Worm (Caenorhabditis elegans) whole organism, late embryonic: ENCODE measurements around the gene pqn-53.

Source experiments
- C08G9.2 ChIP-seq: sonication (generic microtip); optimal IDR thresholded peaks from 2 replicates; lab custom pipeline; 2016; ENCODE audit warnings: mild to moderate bottlenecking, missing genetic modification characterization, moderate library complexity, missing compliant biosample characterization
- K09A11.1 ChIP-seq: sonication (generic microtip); optimal IDR thresholded peaks from 2 replicates; lab custom pipeline; 2017; ENCODE audit warnings: antibody characterized with exemption, mild to moderate bottlenecking, missing genetic modification characterization, missing compliant biosample characterization; ENCODE audit not compliant: insufficient read depth
- T23F11.4 ChIP-seq: fragments of 200-800 bp; sonication (Bioruptor generic); optimal IDR thresholded peaks from 2 replicates; lab custom pipeline; 2018; ENCODE audit warnings: mild to moderate bottlenecking, missing genetic modification characterization, missing compliant biosample characterization
- Y22D7AL.16 ChIP-seq: sonication (generic microtip); optimal IDR thresholded peaks from 2 replicates; lab custom pipeline; 2016; ENCODE audit warnings: missing genetic modification characterization, missing compliant biosample characterization
- ahr-1 ChIP-seq: sonication (generic microtip); optimal IDR thresholded peaks from 2 replicates; lab custom pipeline; 2016; ENCODE audit warnings: missing genetic modification characterization, missing compliant biosample characterization
- ama-1 ChIP-seq: fragments of 150-350 bp; optimal IDR thresholded peaks from 2 replicates; lab custom pipeline; 2014
- ceh-14 ChIP-seq: sonication (generic microtip); optimal IDR thresholded peaks from 2 replicates; lab custom pipeline; 2016; ENCODE audit warnings: missing genotype, missing genetic modification characterization, missing compliant biosample characterization
- ceh-18 ChIP-seq: sonication (generic microtip); optimal IDR thresholded peaks from 2 replicates; lab custom pipeline; 2016; ENCODE audit warnings: missing genetic modification characterization, missing compliant biosample characterization
- ceh-22 ChIP-seq: sonication (generic microtip); optimal IDR thresholded peaks from 2 replicates; lab custom pipeline; 2017; ENCODE audit warnings: missing biosample characterization, missing genetic modification characterization
- ceh-24 ChIP-seq: sonication (generic microtip); optimal IDR thresholded peaks from 2 replicates; lab custom pipeline; 2016; ENCODE audit warnings: mild to moderate bottlenecking, missing genetic modification characterization, missing compliant biosample characterization
- ceh-31 ChIP-seq: sonication (generic microtip); optimal IDR thresholded peaks from 2 replicates; lab custom pipeline; 2016; ENCODE audit warnings: missing genetic modification characterization, missing compliant biosample characterization
- ceh-45 ChIP-seq: fragments of 200-800 bp; sonication (Bioruptor generic); IDR thresholded peaks from 2 replicates; pipeline ENCODE4 v1.3.6; 2022; ENCODE audit warnings: missing genetic modification reagents, missing genetic modification characterization, missing compliant biosample characterization
- ceh-48 ChIP-seq: sonication (generic microtip); optimal IDR thresholded peaks from 2 replicates; lab custom pipeline; 2016; ENCODE audit warnings: missing genetic modification characterization, inconsistent platforms, missing compliant biosample characterization
- ceh-6 ChIP-seq: fragments of 200-800 bp; sonication (Bioruptor generic); optimal IDR thresholded peaks from 2 replicates; lab custom pipeline; 2018; ENCODE audit warnings: mild to moderate bottlenecking, missing genetic modification characterization, missing compliant biosample characterization
- che-1 ChIP-seq: sonication (generic microtip); optimal IDR thresholded peaks from 2 replicates; lab custom pipeline; 2016; ENCODE audit warnings: mild to moderate bottlenecking, missing genetic modification characterization, missing compliant biosample characterization
- dmd-4 ChIP-seq: sonication (generic microtip); optimal IDR thresholded peaks from 2 replicates; lab custom pipeline; 2016; ENCODE audit warnings: borderline replicate concordance, missing genetic modification characterization, missing compliant biosample characterization
- dve-1 ChIP-seq: sonication (generic microtip); optimal IDR thresholded peaks from 2 replicates; lab custom pipeline; 2017; ENCODE audit warnings: antibody characterized with exemption, mild to moderate bottlenecking, missing genetic modification characterization, missing compliant biosample characterization
- elt-2 ChIP-seq: sonication (generic microtip); optimal IDR thresholded peaks from 2 replicates; lab custom pipeline; 2016; ENCODE audit warnings: missing genetic modification reagents, missing genetic modification characterization, missing compliant biosample characterization
- elt-4 ChIP-seq: sonication (generic microtip); optimal IDR thresholded peaks from 2 replicates; lab custom pipeline; 2016; ENCODE audit warnings: missing genetic modification characterization, missing compliant biosample characterization
- ets-4 ChIP-seq: sonication (generic microtip); optimal IDR thresholded peaks from 2 replicates; lab custom pipeline; 2016; ENCODE audit warnings: missing genetic modification characterization, missing compliant biosample characterization
- eyg-1 ChIP-seq: sonication (generic microtip); optimal IDR thresholded peaks from 2 replicates; lab custom pipeline; 2016; ENCODE audit warnings: missing genotype, missing genetic modification characterization, missing compliant biosample characterization
- fax-1 ChIP-seq: sonication (generic microtip); optimal IDR thresholded peaks from 2 replicates; lab custom pipeline; 2016; ENCODE audit warnings: missing genotype, missing genetic modification characterization, missing compliant biosample characterization
- fkh-10 ChIP-seq: fragments of 150-350 bp; optimal IDR thresholded peaks from 2 replicates; lab custom pipeline; 2014; ENCODE audit warnings: missing biosample characterization, missing genetic modification reagents, missing genetic modification characterization
- gmeb-2 ChIP-seq: sonication (generic microtip); optimal IDR thresholded peaks from 2 replicates; lab custom pipeline; 2016; ENCODE audit warnings: missing genetic modification characterization, inconsistent platforms, missing compliant biosample characterization
- hlh-13 ChIP-seq: fragments of 200-800 bp; sonication (Bioruptor generic); optimal IDR thresholded peaks from 2 replicates; lab custom pipeline; 2018; ENCODE audit warnings: mild to moderate bottlenecking, missing genetic modification characterization, missing compliant biosample characterization
- hlh-15 ChIP-seq: sonication (generic microtip); optimal IDR thresholded peaks from 2 replicates; lab custom pipeline; 2016; ENCODE audit warnings: missing genetic modification characterization, missing compliant biosample characterization
- hlh-30 ChIP-seq: sonication (generic microtip); optimal IDR thresholded peaks from 2 replicates; lab custom pipeline; 2017; ENCODE audit warnings: antibody characterized with exemption, missing genetic modification characterization, missing compliant biosample characterization; ENCODE audit not compliant: insufficient read depth
- lim-6 ChIP-seq: sonication (generic microtip); optimal IDR thresholded peaks from 2 replicates; lab custom pipeline; 2016; ENCODE audit warnings: missing genetic modification characterization, missing compliant biosample characterization
- madf-2 ChIP-seq: sonication (generic microtip); optimal IDR thresholded peaks from 2 replicates; lab custom pipeline; 2017; ENCODE audit warnings: missing genetic modification characterization, missing compliant biosample characterization
- mec-3 ChIP-seq: sonication (generic microtip); optimal IDR thresholded peaks from 2 replicates; lab custom pipeline; 2016; ENCODE audit warnings: borderline replicate concordance, missing genetic modification characterization, missing compliant biosample characterization
- nfya-1 ChIP-seq: sonication (generic microtip); optimal IDR thresholded peaks from 2 replicates; lab custom pipeline; 2017; ENCODE audit warnings: missing genetic modification characterization, mild to moderate bottlenecking, missing compliant biosample characterization, antibody characterized with exemption, moderate library complexity
- nhr-11 ChIP-seq: fragments of 150-350 bp; optimal IDR thresholded peaks from 2 replicates; lab custom pipeline; 2014; ENCODE audit warnings: missing biosample characterization, missing genetic modification characterization
- nhr-232 ChIP-seq: sonication (generic microtip); optimal IDR thresholded peaks from 2 replicates; lab custom pipeline; 2016; ENCODE audit warnings: missing genetic modification characterization, missing compliant biosample characterization
- npax-4 ChIP-seq: sonication (generic microtip); optimal IDR thresholded peaks from 2 replicates; lab custom pipeline; 2016; ENCODE audit warnings: missing genetic modification characterization, missing compliant biosample characterization
- odd-2 ChIP-seq: sonication (generic microtip); optimal IDR thresholded peaks from 2 replicates; lab custom pipeline; 2017; ENCODE audit warnings: antibody characterized with exemption, mild to moderate bottlenecking, missing genetic modification characterization, missing compliant biosample characterization
- pag-3 ChIP-seq: sonication (generic microtip); optimal IDR thresholded peaks from 2 replicates; lab custom pipeline; 2016; ENCODE audit warnings: missing compliant biosample characterization, missing genetic modification characterization, borderline replicate concordance
- pat-9 ChIP-seq: fragments of 200-800 bp; sonication (Bioruptor generic); optimal IDR thresholded peaks from 2 replicates; lab custom pipeline; 2018; ENCODE audit warnings: mild to moderate bottlenecking, missing genetic modification characterization, moderate library complexity, missing compliant biosample characterization
- pax-1 ChIP-seq: fragments of 150-350 bp; optimal IDR thresholded peaks from 2 replicates; lab custom pipeline; 2014; ENCODE audit warnings: missing biosample characterization, missing genetic modification characterization
- pha-2 ChIP-seq: sonication (generic microtip); optimal IDR thresholded peaks from 2 replicates; lab custom pipeline; 2017; ENCODE audit warnings: mild to moderate bottlenecking, missing genetic modification characterization, missing compliant biosample characterization
- pha-4 ChIP-seq: fragments of 150-350 bp; optimal IDR thresholded peaks from 2 replicates; lab custom pipeline; 2018; ENCODE audit warnings: missing biosample characterization, missing genetic modification reagents, missing genetic modification characterization
- pqm-1 ChIP-seq: sonication (generic microtip); optimal IDR thresholded peaks from 2 replicates; lab custom pipeline; 2016; ENCODE audit warnings: missing genetic modification characterization, missing compliant biosample characterization
- pros-1 ChIP-seq: fragments of 150-350 bp; optimal IDR thresholded peaks from 2 replicates; lab custom pipeline; 2014; ENCODE audit warnings: missing biosample characterization, missing genetic modification reagents, missing genetic modification characterization
- ref-2 ChIP-seq: sonication (generic microtip); optimal IDR thresholded peaks from 2 replicates; lab custom pipeline; 2016; ENCODE audit warnings: missing genetic modification characterization, missing compliant biosample characterization
- rnt-1 ChIP-seq: sonication (generic microtip); optimal IDR thresholded peaks from 2 replicates; lab custom pipeline; 2016; ENCODE audit warnings: missing genetic modification characterization, missing compliant biosample characterization
- sdc-2 ChIP-seq: sonication (generic microtip); optimal IDR thresholded peaks from 2 replicates; lab custom pipeline; 2016; ENCODE audit warnings: missing genotype, missing genetic modification characterization, missing compliant biosample characterization
- sox-4 ChIP-seq: sonication (generic microtip); optimal IDR thresholded peaks from 2 replicates; lab custom pipeline; 2017; ENCODE audit warnings: mild to moderate bottlenecking, missing genetic modification characterization, inconsistent platforms, missing compliant biosample characterization
- tbx-2 ChIP-seq: sonication (generic microtip); optimal IDR thresholded peaks from 2 replicates; lab custom pipeline; 2016; ENCODE audit warnings: missing genetic modification characterization, missing compliant biosample characterization
- unc-3 ChIP-seq, 2 experiments: fragments of 200-800 bp in 1 of 2; sonication (Bioruptor generic) in 1 of 2; sonication (generic microtip) in 1 of 2; conservative IDR thresholded peaks in 1 of 2; optimal IDR thresholded peaks in 1 of 2; 2 replicates each; pipeline versions ENCODE4 v1.3.6 to Lab custom; 2016 to 2022; ENCODE audit warnings: missing compliant biosample characterization in 2 of 2, missing genetic modification characterization in 2 of 2, missing genetic modification reagents in 1 of 2
- unc-42 ChIP-seq: sonication (generic microtip); optimal IDR thresholded peaks from 2 replicates; lab custom pipeline; 2016; ENCODE audit warnings: missing genotype, missing genetic modification characterization, missing compliant biosample characterization
- unc-55 ChIP-seq: sonication (generic microtip); optimal IDR thresholded peaks from 2 replicates; lab custom pipeline; 2017; ENCODE audit warnings: missing biosample characterization, missing genetic modification reagents, missing genetic modification characterization
- unc-86 ChIP-seq: sonication (generic microtip); optimal IDR thresholded peaks from 2 replicates; lab custom pipeline; 2016; ENCODE audit warnings: missing genetic modification characterization, missing compliant biosample characterization
- zip-5 ChIP-seq: sonication (generic microtip); optimal IDR thresholded peaks from 2 replicates; lab custom pipeline; 2016; ENCODE audit warnings: missing genetic modification characterization, missing compliant biosample characterization
- ztf-16 ChIP-seq: sonication (generic microtip); optimal IDR thresholded peaks from 2 replicates; lab custom pipeline; 2017; ENCODE audit warnings: missing genetic modification characterization, missing compliant biosample characterization

Gene pqn-53

DNA sequence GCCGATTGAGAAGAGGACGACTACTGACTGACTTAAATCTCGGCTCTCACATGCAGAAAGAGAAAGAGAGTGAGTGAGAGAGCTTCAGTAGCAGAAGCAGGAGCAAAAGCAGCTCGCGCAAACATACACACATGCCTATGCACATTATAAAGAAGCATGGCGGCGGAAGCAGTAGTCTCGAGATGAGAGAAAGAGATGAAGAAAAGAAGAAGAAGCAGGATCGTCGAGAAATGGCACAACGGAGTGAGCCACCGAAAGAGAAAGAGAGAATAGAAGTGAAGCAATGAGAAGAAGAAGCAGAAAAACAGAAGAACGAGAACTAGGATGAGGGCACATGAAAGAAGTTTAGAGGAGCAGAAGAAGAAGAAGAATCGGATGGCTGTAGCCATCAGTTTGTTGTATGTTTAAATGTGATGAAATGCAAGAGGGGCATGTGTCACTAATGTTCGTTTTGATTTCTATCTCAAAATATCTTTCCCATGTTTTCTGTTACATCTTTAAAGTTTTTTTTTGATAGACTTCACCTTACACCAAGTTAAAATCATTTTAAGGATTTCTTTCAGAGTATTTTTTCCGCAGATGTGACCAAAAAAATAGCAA, 38.2 kb downstream of the pqn-53 start:
- TF ChIP-seq ceh-48 (tag; lab: Kevin White, UChicago): no peak
- no peak for TF ChIP-seq gmeb-2 (tag; lab: Kevin White, UChicago)
- TF ChIP-seq fax-1 (tag; lab: Kevin White, UChicago): no peak
- TF ChIP-seq ceh-18 (tag; lab: Kevin White, UChicago): peak; percentile 89
- TF ChIP-seq pat-9 (tag; lab: Kevin White, UChicago): no peak
- TF ChIP-seq nfya-1 (tag; lab: Kevin White, UChicago): peak; percentile 48
- peak; percentile 16 for TF ChIP-seq rnt-1 (tag; lab: Kevin White, UChicago)
- peak; percentile 24 for TF ChIP-seq fkh-10 (GFP tag; lab: Kevin White, UChicago)
- no peak for TF ChIP-seq npax-4
- no peak for TF ChIP-seq ahr-1 (tag; lab: Kevin White, UChicago)
- TF ChIP-seq pha-4 (tag; lab: Kevin White, UChicago): no peak
- TF ChIP-seq hlh-15 (tag; lab: Kevin White, UChicago): no peak
- TF ChIP-seq pqm-1 (tag; lab: Kevin White, UChicago): no peak
- TF ChIP-seq ceh-24: no peak
- TF ChIP-seq unc-3 (GFP tag; conservative IDR thresholded peaks at IDR 0.05; lab: Robert Waterston, UW): no peak
- peak; percentile 32 for TF ChIP-seq unc-3 (tag; optimal IDR thresholded peaks at IDR 0.05; lab: Kevin White, UChicago)
- no peak for TF ChIP-seq zip-5
- no peak for TF ChIP-seq ceh-22 (tag; lab: Kevin White, UChicago)
- TF ChIP-seq nhr-232 (tag; lab: Kevin White, UChicago): no peak
- TF ChIP-seq che-1 (tag; lab: Kevin White, UChicago): no peak
- no peak for TF ChIP-seq elt-2
- TF ChIP-seq pag-3 (tag; lab: Kevin White, UChicago): no peak
- TF ChIP-seq ceh-6 (GFP tag; lab: Kevin White, UChicago): no peak
- TF ChIP-seq dve-1: no peak
- TF ChIP-seq K09A11.1 (tag; lab: Kevin White, UChicago): no peak
- no peak for TF ChIP-seq elt-4 (tag; lab: Kevin White, UChicago)
- no peak for TF ChIP-seq mec-3 (tag; lab: Kevin White, UChicago)
- TF ChIP-seq lim-6 (tag; lab: Kevin White, UChicago): no peak
- TF ChIP-seq odd-2 (tag; lab: Kevin White, UChicago): no peak
- TF ChIP-seq pros-1: peak; percentile 53
- no peak for TF ChIP-seq ets-4
- no peak for TF ChIP-seq pha-2
- peak; percentile 62 for TF ChIP-seq ceh-14
- peak; percentile 78 for TF ChIP-seq unc-55 (GFP tag; lab: Kevin White, UChicago)
- TF ChIP-seq ceh-31: peak; percentile 76
- no peak for TF ChIP-seq eyg-1 (tag; lab: Kevin White, UChicago)
- no peak for TF ChIP-seq hlh-13 (GFP tag; lab: Kevin White, UChicago)
- no peak for TF ChIP-seq Y22D7AL.16 (tag; lab: Kevin White, UChicago)
- peak; percentile 53 for TF ChIP-seq tbx-2 (tag; lab: Kevin White, UChicago)
- no peak for TF ChIP-seq hlh-30 (tag; lab: Kevin White, UChicago)
- no peak for TF ChIP-seq pax-1
- no peak for TF ChIP-seq ceh-45 (GFP tag; lab: Robert Waterston, UW)
- TF ChIP-seq sox-4 (tag; lab: Kevin White, UChicago): peak; percentile 37
- peak; percentile 43 for TF ChIP-seq ref-2 (tag; lab: Kevin White, UChicago)
- TF ChIP-seq T23F11.4 (GFP tag; lab: Kevin White, UChicago): no peak
- TF ChIP-seq dmd-4: no peak
- no peak for TF ChIP-seq madf-2
- TF ChIP-seq C08G9.2 (tag; lab: Kevin White, UChicago): no peak
- TF ChIP-seq unc-86 (tag; lab: Kevin White, UChicago): no peak
- no peak for TF ChIP-seq ztf-16 (tag; lab: Kevin White, UChicago)
- TF ChIP-seq ama-1 (lab: Kevin White, UChicago): no peak
- peak; percentile 74 for TF ChIP-seq unc-42 (tag; lab: Kevin White, UChicago)
- TF ChIP-seq sdc-2 (tag; lab: Kevin White, UChicago): no peak
- no peak for TF ChIP-seq nhr-11 (tag; lab: Kevin White, UChicago)
